Fruit fly (Drosophila melanogaster): ENCODE data around the gene Tsp29Fa.

- TF ChIP-seq psq (optimal IDR thresholded peaks at IDR 0.05) (no peak), Sin3A (optimal IDR thresholded peaks at IDR 0.05) (no peak), h (optimal IDR thresholded peaks at IDR 0.05) (no peak), ttk (optimal IDR thresholded peaks at IDR 0.05) (no peak), insv (optimal IDR thresholded peaks at IDR 0.05) (no peak)
Measured at dm6 chr2L:8956336-8956726, 22.6 kb downstream of the Tsp29Fa start.
